Worm (Caenorhabditis elegans) whole organism, mixed stage, embryonic: Measurements from ENCODE around the gene F57A10.2.

ENCODE experiments used
- M03D4.4 ChIP-seq: sonication (generic microtip); optimal IDR thresholded peaks from 2 replicates; lab custom pipeline; 2017; ENCODE audit warnings: mild to moderate bottlenecking, missing genetic modification characterization, missing compliant biosample characterization
- bed-3 ChIP-seq: fragments of 200-800 bp; sonication (Bioruptor generic); optimal IDR thresholded peaks from 3 replicates; lab custom pipeline; 2018; ENCODE audit warnings: mild to moderate bottlenecking, missing genetic modification characterization, moderate library complexity, missing compliant biosample characterization
- blmp-1 ChIP-seq: fragments of 150-350 bp; optimal IDR thresholded peaks from 2 replicates; lab custom pipeline; 2014; ENCODE audit warnings: missing biosample characterization, missing genetic modification characterization
- ceh-39 ChIP-seq: fragments of 150-350 bp; optimal IDR thresholded peaks from 2 replicates; lab custom pipeline; 2014; ENCODE audit warnings: missing biosample characterization, missing genetic modification characterization
- ceh-43 ChIP-seq: fragments of 200-800 bp; sonication (Bioruptor generic); optimal IDR thresholded peaks from 2 replicates; lab custom pipeline; 2018; ENCODE audit warnings: mild to moderate bottlenecking, missing genetic modification characterization, moderate library complexity, missing compliant biosample characterization
- ceh-83 ChIP-seq: fragments of 200-800 bp; sonication (Bioruptor generic); optimal IDR thresholded peaks from 2 replicates; lab custom pipeline; 2018; ENCODE audit warnings: mild to moderate bottlenecking, missing genetic modification characterization, missing compliant biosample characterization
- ces-1 ChIP-seq: fragments of 150-350 bp; optimal IDR thresholded peaks from 2 replicates; lab custom pipeline; 2014; ENCODE audit warnings: missing biosample characterization, missing genetic modification reagents, missing genetic modification characterization
- cnd-1 ChIP-seq: fragments of 200-800 bp; sonication (Bioruptor generic); optimal IDR thresholded peaks from 2 replicates; lab custom pipeline; 2018; ENCODE audit warnings: mild to moderate bottlenecking, missing genetic modification characterization, missing compliant biosample characterization
- elt-3 ChIP-seq: fragments of 150-350 bp; optimal IDR thresholded peaks from 2 replicates; lab custom pipeline; 2014; ENCODE audit warnings: missing biosample characterization, missing genetic modification characterization
- flh-1 ChIP-seq: fragments of 200-800 bp; sonication (Bioruptor generic); optimal IDR thresholded peaks from 2 replicates; lab custom pipeline; 2018; ENCODE audit warnings: mild to moderate bottlenecking, missing genetic modification characterization, moderate library complexity, missing compliant biosample characterization
- ham-2 ChIP-seq: fragments of 200-800 bp; sonication (Bioruptor generic); optimal IDR thresholded peaks from 2 replicates; lab custom pipeline; 2018; ENCODE audit warnings: mild to moderate bottlenecking, missing genetic modification characterization, missing compliant biosample characterization
- hlh-1 ChIP-seq: fragments of 150-350 bp; optimal IDR thresholded peaks from 2 replicates; lab custom pipeline; 2014; ENCODE audit warnings: missing biosample characterization, missing genetic modification reagents, missing genetic modification characterization
- lin-32 ChIP-seq: fragments of 200-800 bp; sonication (Bioruptor generic); optimal IDR thresholded peaks from 2 replicates; lab custom pipeline; 2018; ENCODE audit warnings: mild to moderate bottlenecking, missing genetic modification characterization, missing compliant biosample characterization
- lsy-2 ChIP-seq: fragments of 150-350 bp; optimal IDR thresholded peaks from 2 replicates; lab custom pipeline; 2014; ENCODE audit warnings: missing biosample characterization, missing genetic modification characterization
- mab-5 ChIP-seq: fragments of 150-350 bp; optimal IDR thresholded peaks from 2 replicates; lab custom pipeline; 2014; ENCODE audit warnings: missing biosample characterization, missing genetic modification characterization
- mep-1 ChIP-seq: fragments of 150-350 bp; optimal IDR thresholded peaks from 2 replicates; lab custom pipeline; 2017; ENCODE audit warnings: missing biosample characterization, missing genetic modification reagents, missing genetic modification characterization, inconsistent platforms
- nhr-12 ChIP-seq: fragments of 150-350 bp; optimal IDR thresholded peaks from 2 replicates; lab custom pipeline; 2014; ENCODE audit warnings: missing biosample characterization, missing genetic modification characterization
- nhr-2 ChIP-seq: fragments of 150-350 bp; optimal IDR thresholded peaks from 2 replicates; lab custom pipeline; 2014; ENCODE audit warnings: missing biosample characterization, missing genetic modification characterization
- nhr-237 ChIP-seq: fragments of 150-350 bp; optimal IDR thresholded peaks from 2 replicates; lab custom pipeline; 2014; ENCODE audit warnings: missing biosample characterization, missing genetic modification characterization
- nhr-28 ChIP-seq: fragments of 150-350 bp; optimal IDR thresholded peaks from 2 replicates; lab custom pipeline; 2014; ENCODE audit warnings: missing biosample characterization, missing genetic modification characterization
- nhr-76 ChIP-seq: sonication (generic microtip); optimal IDR thresholded peaks from 2 replicates; lab custom pipeline; 2017; ENCODE audit warnings: missing biosample characterization, missing genetic modification characterization
- pha-4 ChIP-seq: fragments of 150-350 bp; optimal IDR thresholded peaks from 2 replicates; lab custom pipeline; 2018; ENCODE audit warnings: missing biosample characterization, missing genetic modification reagents, missing genetic modification characterization
- sem-2 ChIP-seq: fragments of 200-800 bp; sonication (Bioruptor generic); optimal IDR thresholded peaks from 2 replicates; lab custom pipeline; 2018; ENCODE audit warnings: mild to moderate bottlenecking, missing genetic modification characterization, missing compliant biosample characterization
- snpc-4 ChIP-seq: fragments of 150-350 bp; optimal IDR thresholded peaks from 2 replicates; lab custom pipeline; 2014; ENCODE audit warnings: missing biosample characterization, missing genetic modification characterization
- sptf-1 ChIP-seq: sonication (generic microtip); optimal IDR thresholded peaks from 2 replicates; lab custom pipeline; 2017; ENCODE audit warnings: mild to moderate bottlenecking, missing genetic modification characterization, moderate library complexity, missing compliant biosample characterization
- tbx-8 ChIP-seq: fragments of 200-800 bp; sonication (Bioruptor generic); optimal IDR thresholded peaks from 2 replicates; lab custom pipeline; 2018; ENCODE audit warnings: mild to moderate bottlenecking, missing genetic modification characterization, moderate library complexity, missing compliant biosample characterization
- unc-120 ChIP-seq: sonication (generic microtip); optimal IDR thresholded peaks from 2 replicates; lab custom pipeline; 2017; ENCODE audit warnings: missing genetic modification characterization, missing compliant biosample characterization; ENCODE audit not compliant: poor library complexity, severe bottlenecking
- unc-39 ChIP-seq: fragments of 150-350 bp; optimal IDR thresholded peaks from 2 replicates; lab custom pipeline; 2014; ENCODE audit warnings: missing biosample characterization, missing genetic modification characterization
- zip-8 ChIP-seq: fragments of 150-350 bp; optimal IDR thresholded peaks from 2 replicates; lab custom pipeline; 2014; ENCODE audit warnings: missing biosample characterization, missing genetic modification characterization
- ztf-11 ChIP-seq: fragments of 150-350 bp; optimal IDR thresholded peaks from 2 replicates; lab custom pipeline; 2014; ENCODE audit warnings: missing biosample characterization, missing genetic modification characterization

Gene F57A10.2

ce11 chrV:15773941-15774340 lies 7.6 kb downstream of the F57A10.2 start:
- TF ChIP-seq tbx-8 (GFP tag; lab: Kevin White, UChicago) (no peak), nhr-2 (tag; lab: Kevin White, UChicago) (no peak), ceh-83 (GFP tag; lab: Kevin White, UChicago) (no peak), bed-3 (no peak), ceh-39 (tag; lab: Kevin White, UChicago) (no peak), flh-1 (no peak), sem-2 (GFP tag; lab: Kevin White, UChicago) (no peak), zip-8 (tag; lab: Kevin White, UChicago) (no peak), nhr-28 (tag; lab: Kevin White, UChicago) (no peak), ztf-11 (tag; lab: Kevin White, UChicago) (no peak), unc-39 (tag; lab: Kevin White, UChicago) (no peak)

- no peak for TF ChIP-seq ceh-83 (GFP tag; lab: Kevin White, UChicago)
- no peak for TF ChIP-seq blmp-1 (tag; lab: Kevin White, UChicago)
- no peak for TF ChIP-seq tbx-8 (GFP tag; lab: Kevin White, UChicago)
- TF ChIP-seq nhr-237 (tag; lab: Kevin White, UChicago): no peak
- TF ChIP-seq ceh-39 (tag; lab: Kevin White, UChicago): no peak
Measured at ce11 chrV:15776651-15777050, 10.3 kb downstream of the F57A10.2 start, which contains the start of gene nhr-283. Gene nhr-283, minus strand, starts transcription at chrV:15776751.

ce11 chrV:15779128-15779729 lies 12.9 kb downstream of the F57A10.2 start, which contains the start of the genes nhr-285 and irld-52:
Gene nhr-285, minus strand, starts transcription at chrV:15779228.
Gene irld-52, plus strand, starts transcription at chrV:15779679.
- TF ChIP-seq snpc-4 (no peak), tbx-8 (GFP tag; lab: Kevin White, UChicago) (no peak), nhr-28 (tag; lab: Kevin White, UChicago) (no peak), sptf-1 (no peak), ceh-39 (tag; lab: Kevin White, UChicago) (no peak), mep-1 (tag; lab: Kevin White, UChicago) (no peak), elt-3 (tag; lab: Kevin White, UChicago) (no peak), ces-1 (GFP tag; lab: Kevin White, UChicago) (no peak), unc-39 (tag; lab: Kevin White, UChicago) (no peak), ham-2 (GFP tag; lab: Kevin White, UChicago) (no peak), lin-32 (GFP tag; lab: Kevin White, UChicago) (no peak)

- TF ChIP-seq unc-120 (tag; lab: Kevin White, UChicago) (no peak), zip-8 (tag; lab: Kevin White, UChicago) (no peak), lin-32 (GFP tag; lab: Kevin White, UChicago) (no peak), mab-5 (tag; lab: Kevin White, UChicago) (no peak), M03D4.4 (no peak), blmp-1 (tag; lab: Kevin White, UChicago) (no peak), nhr-237 (tag; lab: Kevin White, UChicago) (no peak), nhr-12 (tag; lab: Kevin White, UChicago) (no peak)
- TF ChIP-seq, all 35 proteins: peak for 0
Measured at ce11 chrV:15781086-15781485, 14.7 kb downstream of the F57A10.2 start, which contains the start of gene T26E4.2. Gene T26E4.2, plus strand, starts transcription at chrV:15781386.

ce11 chrV:15782494-15782893 lies 16.1 kb downstream of the F57A10.2 start, which contains the start of gene T26E4.3:
Gene T26E4.3, plus strand, starts transcription at chrV:15782794.
- TF ChIP-seq mep-1 (tag; lab: Kevin White, UChicago) (no peak), hlh-1 (tag; lab: Kevin White, UChicago) (no peak), ces-1 (GFP tag; lab: Kevin White, UChicago) (no peak), sem-2 (GFP tag; lab: Kevin White, UChicago) (no peak), elt-3 (tag; lab: Kevin White, UChicago) (no peak), flh-1 (no peak), lsy-2 (no peak), ceh-43 (no peak), sptf-1 (no peak), snpc-4 (no peak), unc-39 (tag; lab: Kevin White, UChicago) (no peak), cnd-1 (no peak), nhr-76 (tag; lab: Kevin White, UChicago) (no peak), nhr-237 (tag; lab: Kevin White, UChicago) (no peak), M03D4.4 (no peak), tbx-8 (GFP tag; lab: Kevin White, UChicago) (no peak), pha-4 (no peak), nhr-12 (tag; lab: Kevin White, UChicago) (no peak)
